Fruit fly (Drosophila melanogaster): ENCODE measurements around the gene BG642312.

- no peak for TF ChIP-seq psq (GFP tag; optimal IDR thresholded peaks at IDR 0.05)
- no peak for TF ChIP-seq B-H2 (GFP tag; optimal IDR thresholded peaks at IDR 0.05)
- no peak for TF ChIP-seq CG7745 (tag; optimal IDR thresholded peaks at IDR 0.05)
- no peak for TF ChIP-seq CG15601 (tag; optimal IDR thresholded peaks at IDR 0.05)
- TF ChIP-seq Dip3 (GFP tag; optimal IDR thresholded peaks at IDR 0.05), result no peak
- TF ChIP-seq twi (tag; optimal IDR thresholded peaks at IDR 0.05), result no peak
- TF ChIP-seq D (optimal IDR thresholded peaks at IDR 0.05), result no peak
- no peak for TF ChIP-seq D (GFP tag; optimal IDR thresholded peaks at IDR 0.05)
- TF ChIP-seq CHES-1-like (GFP tag; optimal IDR thresholded peaks at IDR 0.05), result no peak
- no peak for TF ChIP-seq lola (GFP tag; optimal IDR thresholded peaks at IDR 0.05)
- no peak for TF ChIP-seq HHEX (GFP tag; optimal IDR thresholded peaks at IDR 0.05)
- no peak for TF ChIP-seq mam (GFP tag; optimal IDR thresholded peaks at IDR 0.05)
- no peak for TF ChIP-seq CG10565 (GFP tag; optimal IDR thresholded peaks at IDR 0.05)
- no peak for TF ChIP-seq CG13424 (tag; optimal IDR thresholded peaks at IDR 0.05)
These were observed 30.3 kb upstream of the BG642312 start for dm6 chr3L:6263470-6263869.
